Worm (Caenorhabditis elegans) whole organism, late embryonic: ENCODE results near the gene phlp-2.

Experiments used
- C08G9.2 ChIP-seq: sonication (generic microtip); optimal IDR thresholded peaks from 2 replicates; lab custom pipeline; 2016; ENCODE audit warnings: mild to moderate bottlenecking, missing genetic modification characterization, moderate library complexity, missing compliant biosample characterization
- F13H6.1 ChIP-seq: sonication (generic microtip); optimal IDR thresholded peaks from 2 replicates; lab custom pipeline; 2016; ENCODE audit warnings: missing genetic modification characterization, missing compliant biosample characterization
- ceh-6 ChIP-seq: fragments of 200-800 bp; sonication (Bioruptor generic); optimal IDR thresholded peaks from 2 replicates; lab custom pipeline; 2018; ENCODE audit warnings: mild to moderate bottlenecking, missing genetic modification characterization, missing compliant biosample characterization
- ceh-9 ChIP-seq: sonication (generic microtip); optimal IDR thresholded peaks from 2 replicates; lab custom pipeline; 2016; ENCODE audit warnings: mild to moderate bottlenecking, missing genetic modification characterization, inconsistent platforms, missing compliant biosample characterization
- dve-1 ChIP-seq: sonication (generic microtip); optimal IDR thresholded peaks from 2 replicates; lab custom pipeline; 2017; ENCODE audit warnings: antibody characterized with exemption, mild to moderate bottlenecking, missing genetic modification characterization, missing compliant biosample characterization
- nhr-11 ChIP-seq: fragments of 150-350 bp; optimal IDR thresholded peaks from 2 replicates; lab custom pipeline; 2014; ENCODE audit warnings: missing biosample characterization, missing genetic modification characterization
- pha-4 ChIP-seq: fragments of 150-350 bp; optimal IDR thresholded peaks from 2 replicates; lab custom pipeline; 2018; ENCODE audit warnings: missing biosample characterization, missing genetic modification reagents, missing genetic modification characterization
- ref-2 ChIP-seq: sonication (generic microtip); optimal IDR thresholded peaks from 2 replicates; lab custom pipeline; 2016; ENCODE audit warnings: missing genetic modification characterization, missing compliant biosample characterization
- sox-4 ChIP-seq: sonication (generic microtip); optimal IDR thresholded peaks from 2 replicates; lab custom pipeline; 2017; ENCODE audit warnings: mild to moderate bottlenecking, missing genetic modification characterization, inconsistent platforms, missing compliant biosample characterization
- tbx-7 ChIP-seq: sonication (generic microtip); optimal IDR thresholded peaks from 2 replicates; lab custom pipeline; 2016; ENCODE audit warnings: missing genotype, missing genetic modification characterization, missing compliant biosample characterization
- ttx-3 ChIP-seq: sonication (generic microtip); optimal IDR thresholded peaks from 2 replicates; lab custom pipeline; 2016; ENCODE audit warnings: missing genetic modification reagents, missing genetic modification characterization, missing compliant biosample characterization
- unc-55 ChIP-seq: sonication (generic microtip); optimal IDR thresholded peaks from 2 replicates; lab custom pipeline; 2017; ENCODE audit warnings: missing biosample characterization, missing genetic modification reagents, missing genetic modification characterization
- unc-86 ChIP-seq: sonication (generic microtip); optimal IDR thresholded peaks from 2 replicates; lab custom pipeline; 2016; ENCODE audit warnings: missing genetic modification characterization, missing compliant biosample characterization

ce11 chrIII:4244285-4244684 lies 35.0 kb downstream of the phlp-2 start, which contains the start of gene zhit-2:
- no peak for TF ChIP-seq pha-4 (tag; lab: Kevin White, UChicago)
- TF ChIP-seq ceh-6 (GFP tag; lab: Kevin White, UChicago), result no peak
- TF ChIP-seq unc-55 (GFP tag; lab: Kevin White, UChicago), result no peak
- no peak for TF ChIP-seq dve-1 (tag; lab: Kevin White, UChicago)
- TF ChIP-seq F13H6.1 (tag; lab: Kevin White, UChicago), result no peak
- no peak for TF ChIP-seq nhr-11 (tag; lab: Kevin White, UChicago)
- no peak for TF ChIP-seq C08G9.2
- no peak for TF ChIP-seq ceh-9 (tag; lab: Kevin White, UChicago)
- TF ChIP-seq sox-4 (tag; lab: Kevin White, UChicago), result no peak
- no peak for TF ChIP-seq ttx-3 (tag; lab: Kevin White, UChicago)
- TF ChIP-seq unc-86 (tag; lab: Kevin White, UChicago), result no peak
- TF ChIP-seq tbx-7 (tag; lab: Kevin White, UChicago), result no peak
- TF ChIP-seq ref-2 (tag; lab: Kevin White, UChicago), result no peak
